Fruit fly (Drosophila melanogaster) Kc167 (cell line): ENCODE data around the gene Ctr1B.

Source experiments
- Myc ChIP-seq: fragments of >200 bp; optimal IDR thresholded peaks from 2 replicates; lab custom pipeline; 2017; ENCODE audit warnings: missing external identifiers
- Sin3A ChIP-seq: fragments of >200 bp; optimal IDR thresholded peaks from 2 replicates; lab custom pipeline; 2018; ENCODE audit warnings: missing external identifiers
- h ChIP-seq: fragments of >200 bp; optimal IDR thresholded peaks from 3 replicates; lab custom pipeline; 2018; ENCODE audit warnings: missing external identifiers
- insv ChIP-seq: fragments of >200 bp; optimal IDR thresholded peaks from 3 replicates; lab custom pipeline; 2018; ENCODE audit warnings: missing external identifiers
- psq ChIP-seq: fragments of >200 bp; optimal IDR thresholded peaks from 2 replicates; lab custom pipeline; 2017; ENCODE audit warnings: missing external identifiers
- ttk ChIP-seq: sonication (Bioruptor generic); optimal IDR thresholded peaks from 2 replicates; lab custom pipeline; 2017; ENCODE audit warnings: missing external identifiers

Ctr1B gene

DNA sequence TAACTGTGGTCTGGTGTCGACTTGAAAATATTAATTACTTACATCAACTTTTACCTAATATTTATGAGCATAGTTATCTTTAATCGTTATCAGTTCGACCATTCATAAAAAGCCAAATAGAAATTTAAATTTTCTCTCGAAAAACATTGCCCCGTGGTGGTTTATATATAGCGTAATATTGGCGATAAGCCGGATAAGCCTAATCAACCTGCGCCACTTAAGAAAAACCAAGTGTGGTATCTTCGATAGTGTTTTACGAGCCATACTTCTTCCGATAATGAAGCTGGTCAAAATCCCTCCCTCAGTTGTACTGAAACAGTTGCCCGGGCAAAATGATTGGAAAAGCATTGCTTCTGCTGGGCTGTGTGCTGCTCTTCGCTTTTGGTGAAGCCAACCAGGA is 25.4 kb upstream of the Ctr1B start, which contains the start of gene CG31463:
TSS of gene CG31463 (plus strand) at position 302 of the 400 bp plus-strand sequence.
- TF ChIP-seq ttk (no peak), psq (lab: Kevin White, UChicago) (no peak), Myc (lab: Kevin White, UChicago) (no peak), Sin3A (lab: Kevin White, UChicago) (no peak), insv (lab: Kevin White, UChicago) (no peak), h (lab: Kevin White, UChicago) (no peak)

DNA sequence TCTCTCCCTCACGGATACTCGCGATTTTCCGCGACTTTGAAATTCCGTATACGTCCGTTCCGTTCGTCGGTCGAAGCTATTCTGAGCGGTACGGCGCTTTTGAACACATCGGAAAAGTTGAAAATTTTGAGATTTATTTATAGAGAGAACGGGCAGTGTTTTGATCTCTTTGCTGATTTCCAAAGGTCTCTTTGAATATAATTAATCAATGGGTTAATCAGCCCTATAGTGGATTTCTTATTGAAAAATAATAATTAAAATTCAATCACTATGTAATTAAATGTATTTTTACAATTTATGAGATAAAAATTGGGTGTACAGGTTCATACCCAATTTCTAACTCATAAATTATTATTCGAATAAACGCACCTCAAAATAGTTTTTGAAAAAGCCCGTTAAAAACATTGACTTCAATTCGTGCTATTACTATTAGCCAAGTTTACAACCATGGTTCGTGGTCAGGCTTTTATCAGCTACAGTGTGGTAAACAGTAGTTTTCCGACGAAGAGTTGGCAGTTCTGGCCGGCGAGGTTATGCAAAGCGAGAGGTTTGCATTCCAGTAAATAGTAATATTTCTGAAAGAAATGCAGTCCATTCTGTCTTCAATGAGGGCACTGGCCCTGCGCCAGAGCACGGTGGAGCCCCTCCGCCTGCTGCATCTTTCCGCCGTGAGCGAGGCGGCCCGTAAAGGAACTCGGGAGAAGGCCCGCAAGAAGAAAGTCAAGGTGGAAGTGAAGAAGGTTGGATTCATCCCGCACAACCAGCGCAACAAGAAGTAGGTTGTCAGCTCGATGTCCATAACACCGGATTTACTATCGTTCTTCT is 16.3 kb upstream of the Ctr1B start, which contains the start of the genes CG9626 and mRpL1:
TSS of gene CG9626 (minus strand) at position 51 of the 825 bp plus-strand sequence.
TSS of gene mRpL1 (plus strand) at position 513 of the 825 bp plus-strand sequence.
- no peak for TF ChIP-seq Myc (lab: Kevin White, UChicago)
- no peak for TF ChIP-seq psq (lab: Kevin White, UChicago)
- no peak for TF ChIP-seq Sin3A (lab: Kevin White, UChicago)
- TF ChIP-seq h (lab: Kevin White, UChicago), result no peak
- no peak for TF ChIP-seq insv (lab: Kevin White, UChicago)
- TF ChIP-seq ttk, result no peak

DNA sequence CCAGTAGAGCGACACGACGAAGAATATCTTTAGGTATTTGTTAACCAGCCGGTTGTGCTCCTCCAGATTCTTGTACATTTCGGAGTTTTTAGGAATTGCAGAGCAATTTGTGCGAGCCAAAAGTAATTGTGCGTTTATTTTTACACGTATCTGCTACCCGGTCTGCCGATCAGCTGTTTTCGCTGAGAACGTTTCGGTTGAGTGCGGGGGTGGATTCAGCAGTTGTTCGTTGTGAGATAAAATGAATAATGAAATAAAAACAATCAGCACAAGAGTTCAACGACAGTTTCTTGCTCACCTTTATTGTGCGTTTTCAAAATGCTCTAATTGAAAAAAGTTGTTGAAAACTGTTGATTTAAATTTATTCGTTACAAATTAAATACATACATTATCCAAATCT is 13.6 kb upstream of the Ctr1B start, which contains the start of gene nac:
TSS of gene nac (minus strand) at position 176 of the 400 bp plus-strand sequence.
- TF ChIP-seq h (lab: Kevin White, UChicago), result no peak
- no peak for TF ChIP-seq insv (lab: Kevin White, UChicago)
- no peak for TF ChIP-seq Myc (lab: Kevin White, UChicago)
- no peak for TF ChIP-seq psq (lab: Kevin White, UChicago)
- no peak for TF ChIP-seq Sin3A (lab: Kevin White, UChicago)
- TF ChIP-seq ttk, result no peak

DNA sequence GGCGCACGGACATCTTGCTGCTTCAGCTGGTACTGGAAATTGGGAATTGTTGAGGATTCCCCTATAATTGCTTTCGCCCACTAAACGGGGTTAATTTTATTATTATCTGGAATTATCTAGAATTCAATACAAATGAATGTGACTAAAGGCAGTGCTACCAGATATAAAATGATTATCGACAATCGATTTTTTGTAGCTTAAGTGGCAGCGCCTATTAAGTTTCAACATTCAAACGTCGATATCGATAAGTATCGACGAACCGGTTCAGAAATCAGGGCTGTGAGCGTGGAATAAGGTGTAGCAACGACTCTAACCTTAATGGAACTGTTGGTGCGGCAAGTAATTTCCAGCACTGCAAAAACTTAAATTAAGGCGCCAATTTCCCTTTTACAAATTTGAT is 12.3 kb upstream of the Ctr1B start, which contains the start of gene Sgt1:
TSS of gene Sgt1 (minus strand) at position 165 of the 400 bp plus-strand sequence.
- TF ChIP-seq Sin3A (lab: Kevin White, UChicago), result no peak
- no peak for TF ChIP-seq insv (lab: Kevin White, UChicago)
- TF ChIP-seq ttk, result no peak
- TF ChIP-seq h (lab: Kevin White, UChicago), result no peak
- TF ChIP-seq psq (lab: Kevin White, UChicago), result no peak
- no peak for TF ChIP-seq Myc (lab: Kevin White, UChicago)

DNA sequence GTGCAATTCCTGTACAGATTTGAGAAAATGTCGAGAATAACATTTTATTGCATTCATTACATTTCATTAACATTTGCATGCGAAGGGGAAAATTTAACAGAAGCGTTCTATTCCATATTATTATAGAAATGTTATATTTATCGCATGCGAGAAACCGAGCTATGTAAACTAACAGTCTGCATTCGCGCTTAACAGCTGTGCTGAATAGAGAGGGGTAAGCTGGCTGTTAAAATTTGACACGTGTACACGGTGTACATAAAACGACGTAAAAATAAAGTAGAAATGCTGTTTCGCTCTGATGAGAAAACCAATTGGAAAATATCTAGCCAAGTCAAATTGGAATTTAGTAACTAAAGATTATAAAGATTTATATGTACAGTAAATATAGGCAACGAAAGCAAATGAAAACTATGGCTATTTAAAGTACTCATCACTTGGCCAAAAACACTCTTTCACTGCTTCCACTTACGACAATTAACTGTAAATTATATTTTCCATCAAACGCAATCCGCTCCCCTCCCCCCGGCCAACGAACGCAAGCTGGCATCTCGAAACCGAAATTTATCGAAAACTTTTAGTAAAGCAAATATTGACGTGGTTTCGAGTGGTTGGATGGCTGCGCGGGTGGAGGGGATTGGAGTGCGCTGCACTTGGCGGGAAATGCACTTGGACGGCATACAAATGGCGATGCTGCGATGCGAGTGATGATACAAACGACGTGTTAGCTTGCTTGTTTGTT is 11.1 kb upstream of the Ctr1B start:
- TF ChIP-seq h (lab: Kevin White, UChicago), result no peak

DNA sequence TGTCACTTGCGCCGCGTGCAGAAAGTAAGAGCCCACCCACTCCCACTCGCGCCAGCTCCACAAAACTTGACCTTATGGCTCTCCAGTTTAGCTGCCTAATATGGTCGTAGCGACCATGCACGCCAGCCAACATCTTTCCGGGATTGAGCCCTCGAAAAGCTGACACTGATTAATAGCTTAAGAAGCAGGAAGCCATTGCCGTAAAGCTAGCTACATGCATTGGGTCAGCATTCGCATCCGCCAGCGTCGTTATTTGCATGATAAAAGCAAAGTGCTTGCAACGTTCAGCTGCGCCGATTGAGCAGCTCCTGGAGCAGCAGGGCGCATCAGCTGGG is 10.5 kb upstream of the Ctr1B start:
- TF ChIP-seq h (lab: Kevin White, UChicago), result no peak
- no peak for TF ChIP-seq ttk
- no peak for TF ChIP-seq insv (lab: Kevin White, UChicago)
- no peak for TF ChIP-seq Sin3A (lab: Kevin White, UChicago)
- no peak for TF ChIP-seq psq (lab: Kevin White, UChicago)
- no peak for TF ChIP-seq Myc (lab: Kevin White, UChicago)

DNA sequence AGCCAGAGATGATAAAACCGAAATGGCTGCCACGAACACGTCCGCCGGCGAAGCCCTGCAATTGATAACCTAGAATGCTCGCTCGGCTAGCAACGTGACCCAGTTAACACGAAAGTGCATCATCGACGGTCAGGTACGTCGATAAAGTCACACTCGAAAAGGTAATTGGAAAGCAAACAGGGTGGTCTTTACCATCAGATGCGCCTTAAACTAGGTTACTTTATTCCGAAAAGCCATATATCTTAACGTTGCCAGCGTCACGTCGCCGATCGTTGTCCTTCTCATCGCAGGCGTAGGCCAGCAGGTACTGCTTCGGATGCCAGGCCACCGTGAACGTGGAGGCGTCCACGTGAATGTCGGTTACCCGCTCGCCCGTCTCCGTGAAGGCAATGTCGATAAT is 10.1 kb upstream of the Ctr1B start:
- no peak for TF ChIP-seq insv (lab: Kevin White, UChicago)
- no peak for TF ChIP-seq h (lab: Kevin White, UChicago)
- no peak for TF ChIP-seq Sin3A (lab: Kevin White, UChicago)
- no peak for TF ChIP-seq ttk
- no peak for TF ChIP-seq Myc (lab: Kevin White, UChicago)
- no peak for TF ChIP-seq psq (lab: Kevin White, UChicago)

DNA sequence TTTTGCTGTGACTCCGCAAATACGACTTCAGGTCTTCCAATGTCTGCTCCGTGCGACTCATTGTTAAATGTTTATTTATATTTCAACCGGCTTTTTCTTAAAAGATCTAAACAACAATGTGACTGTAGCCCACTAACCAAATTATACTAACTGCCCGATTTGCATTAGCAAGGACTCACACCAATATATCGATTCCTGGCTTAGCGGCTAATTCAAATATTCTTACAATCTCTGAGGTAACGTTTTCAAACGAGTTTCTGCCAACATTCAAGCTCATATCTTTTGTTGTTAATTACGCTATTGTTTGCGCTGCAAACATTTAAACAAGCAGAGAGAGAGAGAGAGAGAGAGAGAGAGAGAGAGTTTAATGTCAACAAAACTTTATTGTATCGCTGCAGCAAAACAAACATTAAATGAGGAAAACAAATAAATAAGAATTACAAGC is 8.9 kb upstream of the Ctr1B start, which contains the start of gene tex:
TSS of gene tex (minus strand) at position 131 of the 445 bp plus-strand sequence.
- TF ChIP-seq insv (lab: Kevin White, UChicago) (no peak), h (lab: Kevin White, UChicago) (no peak)

DNA sequence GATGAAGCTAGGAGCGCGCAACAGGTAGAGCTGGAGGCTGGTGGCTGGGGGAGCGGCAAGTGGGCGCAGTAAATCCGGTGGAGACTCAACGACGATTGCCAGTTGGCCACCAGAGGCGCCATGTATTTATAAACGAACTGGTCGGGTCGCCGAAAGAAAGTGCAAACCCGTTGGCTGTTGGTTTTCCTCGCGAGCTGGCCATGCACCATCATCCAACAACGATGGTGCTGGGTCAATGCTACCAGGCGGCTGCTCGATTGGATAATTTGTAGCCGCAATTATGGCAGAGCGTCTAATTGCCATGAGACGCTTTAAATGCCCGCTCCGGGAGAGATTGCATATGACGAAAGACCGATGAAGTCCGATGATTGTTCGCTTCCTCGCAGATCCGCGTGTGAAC is 6.7 kb upstream of the Ctr1B start, which contains the start of gene CG11693:
TSS of gene CG11693 (minus strand) at position 101 of the 400 bp plus-strand sequence.
- TF ChIP-seq insv (lab: Kevin White, UChicago) (no peak), ttk (no peak), h (lab: Kevin White, UChicago) (no peak), Myc (lab: Kevin White, UChicago) (no peak), psq (lab: Kevin White, UChicago) (no peak), Sin3A (lab: Kevin White, UChicago) (no peak)

DNA sequence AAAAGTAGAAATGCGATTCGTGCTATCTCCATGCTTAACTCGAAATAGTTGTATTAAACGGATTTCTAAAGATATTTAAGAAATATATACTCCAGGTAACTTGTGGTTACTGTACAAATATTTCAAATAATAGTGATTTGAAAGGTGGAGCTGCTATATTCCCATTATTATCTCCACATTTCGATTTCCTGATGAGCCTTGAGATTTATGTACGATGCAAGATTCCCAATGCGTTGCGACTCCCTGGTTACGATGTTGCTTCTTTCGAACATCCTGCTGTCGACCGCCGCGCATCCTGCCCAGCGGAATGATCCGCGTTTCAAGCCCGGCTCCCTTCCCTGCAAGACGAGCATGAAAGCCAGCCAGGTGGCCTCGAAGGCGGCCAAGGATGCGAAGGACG is 5.4 kb upstream of the Ctr1B start, which contains the start of the genes CG11694 and CG11698:
TSS of gene CG11694 (minus strand) at position 101 of the 400 bp plus-strand sequence.
TSS of gene CG11698 (plus strand) at position 152 of the 400 bp plus-strand sequence.
- no peak for TF ChIP-seq Myc (lab: Kevin White, UChicago)
- no peak for TF ChIP-seq h (lab: Kevin White, UChicago)
- no peak for TF ChIP-seq Sin3A (lab: Kevin White, UChicago)
- no peak for TF ChIP-seq psq (lab: Kevin White, UChicago)
- no peak for TF ChIP-seq ttk
- no peak for TF ChIP-seq insv (lab: Kevin White, UChicago)

DNA sequence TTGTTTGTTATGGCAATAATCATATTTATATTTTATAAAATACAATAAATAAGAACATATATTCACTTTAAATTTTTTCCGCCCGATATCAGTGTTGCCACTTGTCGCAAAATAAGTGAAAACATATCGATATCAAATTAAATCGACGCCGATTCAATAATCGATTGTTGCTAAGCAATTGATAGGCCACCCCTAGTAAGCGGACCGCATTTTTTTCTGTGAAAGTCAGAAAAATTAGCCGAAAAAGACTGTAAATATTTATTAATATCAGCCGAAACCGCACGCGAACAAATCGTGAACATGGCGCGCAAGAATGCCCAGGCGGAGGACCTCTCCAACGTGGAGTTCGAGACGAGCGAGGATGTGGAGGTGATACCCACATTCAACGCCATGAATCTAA is 4.4 kb upstream of the Ctr1B start, which contains the start of gene CG7483:
TSS of gene CG7483 (plus strand) at position 171 of the 400 bp plus-strand sequence.
- TF ChIP-seq h (lab: Kevin White, UChicago), result no peak
- TF ChIP-seq insv (lab: Kevin White, UChicago), result no peak
- no peak for TF ChIP-seq psq (lab: Kevin White, UChicago)
- no peak for TF ChIP-seq Sin3A (lab: Kevin White, UChicago)
- TF ChIP-seq ttk, result no peak
- TF ChIP-seq Myc (lab: Kevin White, UChicago), result no peak
